Worm (Caenorhabditis elegans) whole organism, L3 larva: ENCODE results near the gene daf-31.

Source experiments
- aly-2 ChIP-seq: fragments of 150-350 bp; optimal IDR thresholded peaks from 2 replicates; lab custom pipeline; 2014; ENCODE audit warnings: missing biosample characterization, missing genetic modification characterization
- elt-2 ChIP-seq: sonication (generic microtip); optimal IDR thresholded peaks from 2 replicates; lab custom pipeline; 2016; ENCODE audit warnings: missing genetic modification reagents, mild to moderate bottlenecking, missing genetic modification characterization, missing compliant biosample characterization
- fos-1 ChIP-seq: fragments of 150-350 bp; optimal IDR thresholded peaks from 2 replicates; lab custom pipeline; 2014; ENCODE audit warnings: missing biosample characterization, missing genetic modification characterization
- lin-15B ChIP-seq: fragments of 150-350 bp; optimal IDR thresholded peaks from 2 replicates; lab custom pipeline; 2014; ENCODE audit warnings: missing biosample characterization, missing genetic modification characterization
- nhr-43 ChIP-seq: sonication (generic microtip); optimal IDR thresholded peaks from 2 replicates; lab custom pipeline; 2016; ENCODE audit warnings: mild to moderate bottlenecking, missing genetic modification characterization, missing compliant biosample characterization; ENCODE audit not compliant: poor library complexity, severe bottlenecking
- skn-1 ChIP-seq: fragments of 150-350 bp; optimal IDR thresholded peaks from 2 replicates; lab custom pipeline; 2014; ENCODE audit warnings: missing biosample characterization, missing genetic modification characterization
- zag-1 ChIP-seq: fragments of 150-350 bp; optimal IDR thresholded peaks from 2 replicates; lab custom pipeline; 2014; ENCODE audit warnings: missing biosample characterization, missing genetic modification characterization

Gene daf-31

DNA sequence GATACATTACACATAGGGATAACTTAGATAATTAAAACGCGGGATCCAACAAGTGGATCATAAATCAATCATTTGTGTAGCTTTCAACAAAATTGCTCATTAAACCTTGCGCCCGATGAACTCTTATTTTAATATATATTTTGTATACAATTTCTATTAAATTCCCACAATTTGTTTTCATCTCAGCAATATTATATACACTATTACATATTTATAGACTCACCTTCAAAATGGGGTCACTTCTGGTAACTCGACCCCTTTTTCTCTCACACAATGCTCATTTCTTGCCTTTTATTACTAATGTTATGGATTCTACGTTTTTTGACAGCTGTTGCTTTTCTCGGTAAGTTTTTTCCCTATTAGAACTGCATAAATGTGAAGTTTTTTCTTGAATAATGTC is 49.6 kb downstream of the daf-31 start, which contains the start of gene lgc-6:
TSS of gene lgc-6 (plus strand) at position 301 of the 400 bp plus-strand sequence.
- TF ChIP-seq aly-2 (tag; lab: Kevin White, UChicago) (no peak), skn-1 (tag; lab: Kevin White, UChicago) (no peak), zag-1 (tag; lab: Kevin White, UChicago) (no peak), fos-1 (tag; lab: Kevin White, UChicago) (no peak), nhr-43 (no peak), elt-2 (tag; lab: Kevin White, UChicago) (no peak), lin-15B (no peak)
- TF ChIP-seq, all 47 proteins: peak for 0
